Worm (Caenorhabditis elegans) whole organism, L1 larva: ENCODE measurements around the gene F53A9.8.

Experiments
- C04F5.9 ChIP-seq: sonication (generic microtip); optimal IDR thresholded peaks from 2 replicates; lab custom pipeline; 2016; ENCODE audit warnings: missing genetic modification characterization, missing compliant biosample characterization
- C16A3.4 ChIP-seq: fragments of 150-350 bp; optimal IDR thresholded peaks from 2 replicates; lab custom pipeline; 2014; ENCODE audit warnings: missing biosample characterization, missing genetic modification characterization
- F16B12.6 ChIP-seq: fragments of 150-350 bp; optimal IDR thresholded peaks from 2 replicates; lab custom pipeline; 2014; ENCODE audit warnings: missing biosample characterization, missing genetic modification characterization
- aha-1 ChIP-seq: fragments of 150-350 bp; optimal IDR thresholded peaks from 2 replicates; lab custom pipeline; 2014; ENCODE audit warnings: missing biosample characterization, missing genetic modification characterization
- blmp-1 ChIP-seq: fragments of 150-350 bp; optimal IDR thresholded peaks from 2 replicates; lab custom pipeline; 2014; ENCODE audit warnings: missing biosample characterization, missing genetic modification characterization
- ceh-8 ChIP-seq: fragments of 200-800 bp; sonication (Bioruptor generic); optimal IDR thresholded peaks from 2 replicates; lab custom pipeline; 2018; ENCODE audit warnings: mild to moderate bottlenecking, missing genetic modification characterization, moderate library complexity, missing compliant biosample characterization
- ceh-82 ChIP-seq, 3 experiments: fragments of 150-350 bp in 1 of 3; sonication (generic microtip) in 2 of 3; optimal IDR thresholded peaks; 2 replicates each; lab custom pipeline; 2014 to 2017; ENCODE audit warnings: missing biosample characterization in 3 of 3, missing genetic modification characterization in 3 of 3
- ceh-90 ChIP-seq: sonication (generic microtip); optimal IDR thresholded peaks from 2 replicates; lab custom pipeline; 2016; ENCODE audit warnings: missing genetic modification characterization, missing compliant biosample characterization
- dpl-1 ChIP-seq, 3 experiments: fragments of 150-350 bp in 2 of 3; sonication (generic microtip) in 1 of 3; optimal IDR thresholded peaks; 2 replicates each; lab custom pipeline; 2014 to 2017; ENCODE audit warnings: missing biosample characterization in 3 of 3, missing genetic modification characterization in 3 of 3, missing genetic modification reagents in 3 of 3
- efl-3 ChIP-seq: fragments of 200-800 bp; sonication (Bioruptor generic); optimal IDR thresholded peaks from 2 replicates; lab custom pipeline; 2018; ENCODE audit warnings: mild to moderate bottlenecking, missing genetic modification characterization, missing compliant biosample characterization
- elt-2 ChIP-seq: sonication (generic microtip); optimal IDR thresholded peaks from 2 replicates; lab custom pipeline; 2016; ENCODE audit warnings: missing genetic modification characterization, mild to moderate bottlenecking, inconsistent platforms, missing compliant biosample characterization, missing genetic modification reagents
- elt-3 ChIP-seq, 6 experiments: fragments of 150-350 bp in 1 of 6; sonication (generic microtip); optimal IDR thresholded peaks; 2 replicates each; lab custom pipeline; 2017 to 2018; ENCODE audit warnings: missing biosample characterization in 6 of 6, missing genetic modification characterization in 6 of 6, inconsistent platforms in 1 of 6
- ets-5 ChIP-seq: fragments of 200-800 bp; sonication (Bioruptor generic); IDR thresholded peaks from 2 replicates; pipeline ENCODE4 v1.3.6; 2022; ENCODE audit warnings: missing genetic modification characterization, missing compliant biosample characterization
- fkh-10 ChIP-seq: sonication (generic microtip); optimal IDR thresholded peaks from 2 replicates; lab custom pipeline; 2017; ENCODE audit warnings: missing biosample characterization, missing genetic modification reagents, missing genetic modification characterization
- fkh-4 ChIP-seq: sonication (generic microtip); optimal IDR thresholded peaks from 2 replicates; lab custom pipeline; 2016; ENCODE audit warnings: missing compliant biosample characterization, missing genetic modification characterization, borderline replicate concordance
- fos-1 ChIP-seq: fragments of 150-350 bp; optimal IDR thresholded peaks from 2 replicates; lab custom pipeline; 2014; ENCODE audit warnings: missing biosample characterization, missing genetic modification characterization
- grh-1 ChIP-seq: fragments of 200-800 bp; sonication (Bioruptor generic); IDR thresholded peaks from 2 replicates; pipeline ENCODE4 v1.3.6; 2022; ENCODE audit warnings: missing genetic modification reagents, missing genetic modification characterization, missing compliant biosample characterization
- irx-1 ChIP-seq: sonication (generic microtip); optimal IDR thresholded peaks from 2 replicates; lab custom pipeline; 2016; ENCODE audit warnings: missing genetic modification characterization, missing compliant biosample characterization
- jun-1 ChIP-seq: fragments of 150-350 bp; optimal IDR thresholded peaks from 2 replicates; lab custom pipeline; 2014; ENCODE audit warnings: missing biosample characterization, missing genetic modification reagents, missing genetic modification characterization
- lin-14 ChIP-seq: fragments of 200-800 bp; sonication (Bioruptor generic); optimal IDR thresholded peaks from 2 replicates; lab custom pipeline; 2018; ENCODE audit warnings: mild to moderate bottlenecking, missing genetic modification characterization, moderate library complexity, missing compliant biosample characterization
- lin-35 ChIP-seq, 2 experiments: fragments of 150-350 bp; optimal IDR thresholded peaks; 2 replicates each; lab custom pipeline; 2014; ENCODE audit warnings: missing biosample characterization in 2 of 2, missing genetic modification characterization in 2 of 2, missing genetic modification reagents in 2 of 2
- lin-39 ChIP-seq: fragments of 150-350 bp; optimal IDR thresholded peaks from 2 replicates; lab custom pipeline; 2014; ENCODE audit warnings: missing biosample characterization, missing genetic modification reagents, missing genetic modification characterization
- lir-3 ChIP-seq: sonication (generic microtip); optimal IDR thresholded peaks from 2 replicates; lab custom pipeline; 2016; ENCODE audit warnings: mild to moderate bottlenecking, missing genetic modification characterization, moderate library complexity, missing compliant biosample characterization; ENCODE audit not compliant: poor library complexity
- mdl-1 ChIP-seq, 2 experiments: fragments of 150-350 bp; optimal IDR thresholded peaks; 2 replicates each; lab custom pipeline; 2014 to 2017; ENCODE audit warnings: missing biosample characterization in 2 of 2, missing genetic modification characterization in 2 of 2, inconsistent platforms in 1 of 2
- mef-2 ChIP-seq: fragments of 150-350 bp; optimal IDR thresholded peaks from 2 replicates; lab custom pipeline; 2014; ENCODE audit warnings: missing biosample characterization, missing genetic modification characterization
- nhr-19 ChIP-seq: fragments of 200-800 bp; sonication (Bioruptor generic); conservative IDR thresholded peaks from 2 replicates; pipeline ENCODE4 v1.3.6; 2022; ENCODE audit warnings: missing genetic modification characterization, missing compliant biosample characterization
- nhr-20 ChIP-seq: sonication (generic microtip); optimal IDR thresholded peaks from 2 replicates; lab custom pipeline; 2016; ENCODE audit warnings: mild to moderate bottlenecking, missing genetic modification characterization, missing compliant biosample characterization
- nhr-71 ChIP-seq: sonication (generic microtip); optimal IDR thresholded peaks from 2 replicates; lab custom pipeline; 2016; ENCODE audit warnings: mild to moderate bottlenecking, missing genetic modification characterization, moderate library complexity, missing compliant biosample characterization
- nhr-77 ChIP-seq: fragments of 150-350 bp; optimal IDR thresholded peaks from 2 replicates; lab custom pipeline; 2014; ENCODE audit warnings: missing biosample characterization, missing genetic modification characterization
- nhr-90 ChIP-seq: sonication (generic microtip); optimal IDR thresholded peaks from 2 replicates; lab custom pipeline; 2016; ENCODE audit warnings: mild to moderate bottlenecking, missing genetic modification characterization, missing compliant biosample characterization; ENCODE audit not compliant: poor library complexity
- pag-3 ChIP-seq: sonication (generic microtip); optimal IDR thresholded peaks from 2 replicates; lab custom pipeline; 2017; ENCODE audit warnings: missing genetic modification characterization, mild to moderate bottlenecking, missing compliant biosample characterization, antibody characterized with exemption, borderline replicate concordance; ENCODE audit not compliant: insufficient read depth
- pqm-1 ChIP-seq: sonication (generic microtip); optimal IDR thresholded peaks from 3 replicates; lab custom pipeline; 2017; ENCODE audit warnings: missing biosample characterization, missing genetic modification characterization
- snu-23 ChIP-seq: sonication (generic microtip); optimal IDR thresholded peaks from 2 replicates; lab custom pipeline; 2016; ENCODE audit warnings: missing genetic modification characterization, missing compliant biosample characterization
- sup-37 ChIP-seq: fragments of 200-800 bp; sonication (Bioruptor generic); optimal IDR thresholded peaks from 2 replicates; lab custom pipeline; 2018; ENCODE audit warnings: mild to moderate bottlenecking, missing genetic modification characterization, missing compliant biosample characterization
- tbx-2 ChIP-seq: sonication (generic microtip); optimal IDR thresholded peaks from 2 replicates; lab custom pipeline; 2016; ENCODE audit warnings: missing genetic modification characterization, missing compliant biosample characterization
- tlp-1 ChIP-seq: fragments of 150-350 bp; optimal IDR thresholded peaks from 2 replicates; lab custom pipeline; 2014; ENCODE audit warnings: missing biosample characterization, missing genetic modification characterization
- unc-130 ChIP-seq: fragments of 150-350 bp; optimal IDR thresholded peaks from 2 replicates; lab custom pipeline; 2017; ENCODE audit warnings: missing biosample characterization, missing genetic modification characterization, inconsistent platforms
- unc-30 ChIP-seq: sonication (generic microtip); optimal IDR thresholded peaks from 2 replicates; lab custom pipeline; 2017; ENCODE audit warnings: missing biosample characterization, missing genetic modification characterization
- unc-86 ChIP-seq: sonication (generic microtip); optimal IDR thresholded peaks from 2 replicates; lab custom pipeline; 2016; ENCODE audit warnings: missing genetic modification characterization, missing compliant biosample characterization
- unc-98 ChIP-seq: fragments of 200-800 bp; sonication (Bioruptor generic); IDR thresholded peaks from 2 replicates; pipeline ENCODE4 v1.3.6; 2022; ENCODE audit warnings: missing genetic modification characterization, missing compliant biosample characterization
- vab-15 ChIP-seq: sonication (generic microtip); optimal IDR thresholded peaks from 2 replicates; lab custom pipeline; 2017; ENCODE audit warnings: missing genotype, mild to moderate bottlenecking, missing genetic modification characterization, missing compliant biosample characterization
- zip-4 ChIP-seq: fragments of 200-800 bp; sonication (Bioruptor generic); optimal IDR thresholded peaks from 2 replicates; lab custom pipeline; 2018; ENCODE audit warnings: mild to moderate bottlenecking, missing genetic modification characterization, moderate library complexity, missing compliant biosample characterization
- ztf-11 ChIP-seq, 2 experiments: sonication (generic microtip); optimal IDR thresholded peaks; 2 replicates each; lab custom pipeline; 2016 to 2017; ENCODE audit warnings: missing genetic modification characterization in 2 of 2, missing biosample characterization in 1 of 2, missing compliant biosample characterization in 1 of 2
- ztf-4 ChIP-seq: fragments of 150-350 bp; optimal IDR thresholded peaks from 2 replicates; lab custom pipeline; 2014; ENCODE audit warnings: missing biosample characterization, missing genetic modification characterization

The F53A9.8 gene

DNA sequence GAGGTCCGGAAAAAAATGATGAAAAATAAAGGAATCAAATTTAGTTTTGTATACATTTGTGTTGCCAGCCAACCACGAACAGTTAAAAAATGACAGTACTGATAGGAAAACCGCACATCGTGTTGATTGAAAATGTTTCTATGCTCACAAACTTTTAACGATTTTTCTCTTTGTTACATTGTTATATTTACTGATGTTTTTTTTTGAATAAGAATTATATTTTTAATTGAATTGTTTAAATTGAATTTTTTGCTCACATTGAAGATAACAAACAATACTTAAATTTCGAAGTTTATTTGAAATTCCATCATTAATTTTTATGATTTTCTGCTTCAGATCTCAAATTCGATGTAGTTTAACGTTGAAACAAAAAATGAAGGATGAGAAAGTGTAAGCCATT lies 42.8 kb upstream of the F53A9.8 start, which contains the start of gene M02D8.5:
TSS of gene M02D8.5 (minus strand) at position 101 of the 400 bp plus-strand sequence.
- TF ChIP-seq aha-1 (tag; lab: Kevin White, UChicago) (no peak), unc-98 (no peak), fkh-10 (GFP tag; lab: Kevin White, UChicago) (no peak), tbx-2 (no peak), elt-3 (tag; optimal IDR thresholded peaks at IDR 0.05; lab: Kevin White, UChicago) (no peak), fkh-4 (tag; lab: Kevin White, UChicago) (no peak), lin-35 (GFP tag; optimal IDR thresholded peaks at IDR 0.05; lab: Kevin White, UChicago) (no peak), irx-1 (tag; lab: Kevin White, UChicago) (no peak), lin-14 (GFP tag; lab: Kevin White, UChicago) (no peak), unc-86 (tag; lab: Kevin White, UChicago) (no peak), elt-2 (tag; lab: Kevin White, UChicago) (no peak), pag-3 (tag; lab: Kevin White, UChicago) (no peak), ets-5 (no peak), ztf-11 (tag; optimal IDR thresholded peaks at IDR 0.05; lab: Kevin White, UChicago) (no peak), sup-37 (GFP tag; lab: Kevin White, UChicago) (no peak), ceh-82 (tag; optimal IDR thresholded peaks at IDR 0.05; lab: Kevin White, UChicago) (no peak), C04F5.9 (no peak)

DNA sequence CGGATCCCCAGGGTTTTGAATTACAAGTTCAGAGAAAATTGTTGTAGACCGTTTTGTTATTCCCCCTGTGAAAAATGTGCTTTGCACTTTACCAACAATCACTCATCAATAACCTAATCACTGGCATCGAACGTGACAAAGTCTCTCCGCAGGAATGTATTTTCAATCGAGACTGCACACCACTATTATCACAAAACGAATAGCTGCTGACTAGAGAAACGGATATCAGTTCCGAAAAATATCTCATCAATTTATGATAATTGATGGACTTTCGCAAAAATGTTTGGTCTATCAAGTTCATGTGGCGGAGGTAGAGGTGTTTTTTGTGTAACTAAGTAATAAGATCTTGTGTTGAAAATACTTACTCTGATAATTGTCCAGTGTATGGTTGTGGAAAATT lies 42.4 kb upstream of the F53A9.8 start:
- TF ChIP-seq dpl-1 (GFP tag; optimal IDR thresholded peaks at IDR 0.05; lab: Kevin White, UChicago): no peak
- TF ChIP-seq blmp-1 (tag; lab: Kevin White, UChicago): peak; percentile 5
- no peak for TF ChIP-seq jun-1 (tag; lab: Kevin White, UChicago)
- no peak for TF ChIP-seq fos-1 (tag; lab: Kevin White, UChicago)
- no peak for TF ChIP-seq zip-4 (GFP tag; lab: Kevin White, UChicago)
- no peak for TF ChIP-seq nhr-90 (tag; lab: Kevin White, UChicago)
- TF ChIP-seq ceh-82 (tag; optimal IDR thresholded peaks at IDR 0.05; lab: Kevin White, UChicago): no peak
- no peak for TF ChIP-seq ztf-4 (tag; lab: Kevin White, UChicago)
- TF ChIP-seq mdl-1 (tag; optimal IDR thresholded peaks at IDR 0.05; lab: Kevin White, UChicago): no peak
- no peak for TF ChIP-seq unc-130 (tag; lab: Kevin White, UChicago)
- TF ChIP-seq C16A3.4 (tag; lab: Kevin White, UChicago): no peak
- peak; percentile 20 for TF ChIP-seq nhr-71 (tag; lab: Kevin White, UChicago)
- no peak for TF ChIP-seq tlp-1 (tag; lab: Kevin White, UChicago)
- TF ChIP-seq nhr-19 (GFP tag; lab: Robert Waterston, UW): no peak
- TF ChIP-seq lir-3 (tag; lab: Kevin White, UChicago): no peak
- no peak for TF ChIP-seq grh-1
- no peak for TF ChIP-seq fkh-4 (tag; lab: Kevin White, UChicago)

DNA sequence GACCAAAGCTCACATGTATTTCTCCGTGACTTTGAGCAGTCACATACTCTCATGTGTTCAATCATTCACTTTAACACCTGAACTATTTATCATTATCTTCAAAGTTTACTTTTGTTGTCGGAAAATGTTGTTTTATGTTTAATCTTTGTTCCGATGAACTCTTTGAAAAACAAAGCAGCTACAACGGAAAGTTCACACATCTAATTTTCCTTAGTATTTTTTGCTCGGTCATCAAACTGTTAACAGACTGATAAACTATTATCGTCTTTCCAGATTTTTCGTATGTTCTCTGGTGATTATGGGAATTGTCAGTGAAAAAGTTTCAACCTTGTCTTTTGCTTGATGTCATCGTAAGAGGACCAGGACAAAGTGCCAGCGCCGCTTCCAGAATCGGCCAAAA lies 37.3 kb upstream of the F53A9.8 start:
- TF ChIP-seq elt-2 (tag; lab: Kevin White, UChicago) (peak; percentile 73), efl-3 (GFP tag; lab: Kevin White, UChicago) (no peak), nhr-90 (tag; lab: Kevin White, UChicago) (peak; percentile 7), nhr-71 (tag; lab: Kevin White, UChicago) (peak; percentile 32)

DNA sequence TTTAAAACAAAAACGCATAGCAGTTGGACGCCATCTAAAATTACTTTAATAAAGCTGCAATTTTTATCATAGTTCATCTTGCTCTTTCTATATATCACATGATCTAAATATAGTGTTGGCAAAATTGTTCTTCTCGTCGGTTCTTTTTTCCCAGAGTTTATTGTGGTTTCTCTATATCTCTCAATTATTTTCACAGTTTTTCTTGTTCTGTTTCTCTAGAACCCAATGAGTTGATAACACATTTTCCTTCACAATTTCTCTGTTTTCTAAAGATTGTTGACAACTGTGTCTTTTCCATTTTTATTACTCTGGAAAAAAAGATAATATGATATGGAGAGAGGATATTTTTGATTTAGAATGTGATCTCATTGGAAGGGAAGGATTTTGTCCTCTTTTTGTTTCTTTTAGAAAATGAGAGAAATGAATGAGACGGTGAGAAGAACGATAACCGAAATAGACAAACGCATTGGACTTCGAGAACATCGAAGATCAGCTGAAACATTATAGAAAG lies 35.6 kb upstream of the F53A9.8 start:
- TF ChIP-seq C04F5.9: no peak
- TF ChIP-seq pqm-1 (tag; lab: Kevin White, UChicago): no peak
- TF ChIP-seq vab-15 (tag; lab: Kevin White, UChicago): no peak
- no peak for TF ChIP-seq grh-1
- no peak for TF ChIP-seq F16B12.6
- TF ChIP-seq ceh-90 (tag; lab: Kevin White, UChicago): no peak
- TF ChIP-seq unc-86 (tag; lab: Kevin White, UChicago): no peak
- no peak for TF ChIP-seq mef-2 (tag; lab: Kevin White, UChicago)
- peak; percentile 62 for TF ChIP-seq nhr-20 (tag; lab: Kevin White, UChicago)
- no peak for TF ChIP-seq lin-39
- TF ChIP-seq C16A3.4 (tag; lab: Kevin White, UChicago): no peak
- TF ChIP-seq lin-35 (GFP tag; optimal IDR thresholded peaks at IDR 0.05; lab: Kevin White, UChicago): peak in 1 of 2 experiments; percentile 21
- TF ChIP-seq ztf-11 (tag; optimal IDR thresholded peaks at IDR 0.05; lab: Kevin White, UChicago): no peak
- no peak for TF ChIP-seq nhr-77 (tag; lab: Kevin White, UChicago)
- no peak for TF ChIP-seq ceh-8
- TF ChIP-seq ceh-82 (tag; optimal IDR thresholded peaks at IDR 0.05; lab: Kevin White, UChicago): no peak
- TF ChIP-seq unc-30 (tag; lab: Kevin White, UChicago): no peak
- no peak for TF ChIP-seq ztf-4 (tag; lab: Kevin White, UChicago)
- TF ChIP-seq blmp-1 (tag; lab: Kevin White, UChicago): peak; percentile 40
- no peak for TF ChIP-seq tlp-1 (tag; lab: Kevin White, UChicago)
- TF ChIP-seq snu-23 (GFP tag; lab: Kevin White, UChicago): peak; percentile 14
